Fruit fly (Drosophila melanogaster) whole organism, embryonic: ENCODE measurements around the gene Mec2.

Experiments
- Abd-B ChIP-seq: fragments of 200-800 bp; sonication (Bioruptor generic); optimal IDR thresholded peaks from 2 replicates; lab custom pipeline; 2018; ENCODE audit warnings: missing biosample characterization, mild to moderate bottlenecking, missing genetic modification characterization, moderate library complexity
- CG10267 ChIP-seq: fragments of 200-800 bp; sonication (Bioruptor generic); optimal IDR thresholded peaks from 2 replicates; lab custom pipeline; 2018; ENCODE audit warnings: missing biosample characterization, mild to moderate bottlenecking, missing genetic modification characterization, moderate library complexity
- CG10543 ChIP-seq: fragments of 200-800 bp; sonication (Bioruptor generic); optimal IDR thresholded peaks from 3 replicates; lab custom pipeline; 2017; ENCODE audit warnings: missing biosample characterization, mild to moderate bottlenecking, missing genetic modification characterization, moderate library complexity
- CG1529 ChIP-seq: fragments of 200-800 bp; sonication (Bioruptor generic); optimal IDR thresholded peaks from 3 replicates; lab custom pipeline; 2018; ENCODE audit warnings: missing biosample characterization, missing genetic modification characterization
- CG15479 ChIP-seq: fragments of 200-800 bp; sonication (Bioruptor generic); optimal IDR thresholded peaks from 3 replicates; lab custom pipeline; 2019; ENCODE audit warnings: missing biosample characterization, mild to moderate bottlenecking, missing genetic modification characterization, moderate library complexity
- CG17361 ChIP-seq: fragments of 200-800 bp; sonication (Bioruptor generic); IDR thresholded peaks from 3 replicates; pipeline ENCODE4 v1.3.6; 2022; ENCODE audit warnings: missing biosample characterization, missing genetic modification characterization
- CG1792 ChIP-seq: fragments of 200-800 bp; sonication (Bioruptor generic); optimal IDR thresholded peaks from 2 replicates; lab custom pipeline; 2016; ENCODE audit warnings: missing biosample characterization, missing genetic modification characterization
- CG31441 ChIP-seq: fragments of 200-800 bp; sonication (Bioruptor generic); IDR thresholded peaks from 2 replicates; pipeline ENCODE4 v1.3.6; 2022; ENCODE audit warnings: missing biosample characterization, missing genetic modification characterization
- CG42726 ChIP-seq: fragments of 200-800 bp; sonication (Bioruptor generic); IDR thresholded peaks from 2 replicates; pipeline ENCODE4 v1.3.6; 2022; ENCODE audit warnings: missing biosample characterization, missing genetic modification characterization; ENCODE audit not compliant: partially characterized antibody
- CG4617 ChIP-seq: fragments of 200-800 bp; sonication (Bioruptor generic); optimal IDR thresholded peaks from 3 replicates; lab custom pipeline; 2016; ENCODE audit warnings: missing biosample characterization, missing genetic modification characterization, borderline replicate concordance
- CG6689 ChIP-seq: fragments of 200-800 bp; sonication (Bioruptor generic); IDR thresholded peaks from 2 replicates; pipeline ENCODE4 v1.3.6; 2022; ENCODE audit warnings: missing biosample characterization, missing genetic modification characterization
- CG7963 ChIP-seq: fragments of 200-800 bp; sonication (Bioruptor generic); IDR thresholded peaks from 3 replicates; pipeline ENCODE4 v1.3.6; 2022; ENCODE audit warnings: missing biosample characterization, missing genetic modification characterization; ENCODE audit not compliant: partially characterized antibody
- CG8944 ChIP-seq: fragments of 200-800 bp; sonication (Bioruptor generic); optimal IDR thresholded peaks from 3 replicates; lab custom pipeline; 2016; ENCODE audit warnings: missing biosample characterization, missing genetic modification characterization
- CG9727 ChIP-seq: fragments of 200-800 bp; sonication (Bioruptor generic); optimal IDR thresholded peaks from 3 replicates; lab custom pipeline; 2017; ENCODE audit warnings: missing biosample characterization, mild to moderate bottlenecking, missing genetic modification characterization
- CG9876 ChIP-seq: fragments of 200-800 bp; sonication (Bioruptor generic); optimal IDR thresholded peaks from 2 replicates; lab custom pipeline; 2016; ENCODE audit warnings: missing biosample characterization, missing genetic modification characterization
- D19A ChIP-seq: fragments of 200-800 bp; optimal IDR thresholded peaks from 3 replicates; lab custom pipeline; 2019; ENCODE audit warnings: missing biosample characterization, mild to moderate bottlenecking, missing genetic modification characterization, moderate library complexity
- D19B ChIP-seq: fragments of 200-800 bp; sonication (Bioruptor generic); optimal IDR thresholded peaks from 2 replicates; lab custom pipeline; 2017; ENCODE audit warnings: missing biosample characterization, mild to moderate bottlenecking, missing genetic modification characterization
- Dfd ChIP-seq, 2 experiments: fragments of >200 bp; optimal IDR thresholded peaks; 2 replicates each; lab custom pipeline; 2017; ENCODE audit warnings: missing biosample characterization in 2 of 2, missing genetic modification characterization in 2 of 2
- Dip3 ChIP-seq: fragments of 200-800 bp; sonication (Bioruptor generic); optimal IDR thresholded peaks from 3 replicates; lab custom pipeline; 2016; ENCODE audit warnings: missing biosample characterization, missing genetic modification characterization
- E2f1 ChIP-seq: fragments of 200-800 bp; sonication (Bioruptor generic); IDR thresholded peaks from 2 replicates; pipeline ENCODE4 v1.3.6; 2022; ENCODE audit warnings: missing biosample characterization, missing genetic modification characterization
- HHEX ChIP-seq: fragments of 200-800 bp; sonication (Bioruptor generic); optimal IDR thresholded peaks from 3 replicates; lab custom pipeline; 2017; ENCODE audit warnings: missing biosample characterization, mild to moderate bottlenecking, missing genetic modification characterization, missing genetic modification reagents
- Med ChIP-seq: fragments of 200-800 bp; sonication (Bioruptor generic); peaks from one replicate; lab custom pipeline; 2016; ENCODE audit warnings: missing biosample characterization, missing genetic modification characterization, mild to moderate bottlenecking, inconsistent platforms, moderate library complexity
- Optix ChIP-seq: fragments of 200-800 bp; sonication (Bioruptor generic); IDR thresholded peaks from 3 replicates; pipeline ENCODE4 v1.3.6; 2022; ENCODE audit warnings: missing biosample characterization, missing genetic modification characterization
- Side ChIP-seq: fragments of 200-800 bp; sonication (Bioruptor generic); optimal IDR thresholded peaks from 2 replicates; lab custom pipeline; 2016; ENCODE audit warnings: missing biosample characterization, missing genetic modification characterization
- Ssrp ChIP-seq: fragments of 200-800 bp; sonication (Bioruptor generic); optimal IDR thresholded peaks from 2 replicates; lab custom pipeline; 2018; ENCODE audit warnings: missing biosample characterization, mild to moderate bottlenecking, missing genetic modification characterization, moderate library complexity
- TFAM ChIP-seq: fragments of 200-800 bp; sonication (Bioruptor generic); optimal IDR thresholded peaks from 2 replicates; lab custom pipeline; 2017; ENCODE audit warnings: missing biosample characterization, missing genetic modification characterization, inconsistent platforms
- Trl ChIP-seq, 3 experiments: fragments of >200 bp in 2 of 3; fragments of 200-800 bp in 1 of 3; sonication (Bioruptor generic) in 1 of 3; optimal IDR thresholded peaks; 2 replicates in 1 of 3; 3 replicates in 2 of 3; lab custom pipeline; 2016 to 2017; ENCODE audit warnings: missing biosample characterization in 1 of 3, missing genetic modification characterization in 1 of 3
- Xbp1 ChIP-seq: fragments of 200-800 bp; sonication (Bioruptor generic); optimal IDR thresholded peaks from 3 replicates; lab custom pipeline; 2016; ENCODE audit warnings: missing biosample characterization, mild to moderate bottlenecking, missing genetic modification characterization
- al ChIP-seq: fragments of 200-800 bp; sonication (Bioruptor generic); IDR thresholded peaks from 2 replicates; pipeline ENCODE4 v1.3.6; 2022; ENCODE audit warnings: missing biosample characterization, missing genetic modification characterization
- ato ChIP-seq: fragments of 200-800 bp; sonication (Bioruptor generic); IDR thresholded peaks from 2 replicates; pipeline ENCODE4 v1.3.6; 2022; ENCODE audit warnings: missing biosample characterization, missing genetic modification characterization; ENCODE audit not compliant: partially characterized antibody
- btn ChIP-seq: fragments of 200-800 bp; sonication (Bioruptor generic); optimal IDR thresholded peaks from 2 replicates; lab custom pipeline; 2016; ENCODE audit warnings: missing biosample characterization, missing genetic modification characterization
- cg ChIP-seq: fragments of 200-800 bp; sonication (Bioruptor generic); optimal IDR thresholded peaks from 3 replicates; lab custom pipeline; 2019; ENCODE audit warnings: missing biosample characterization, mild to moderate bottlenecking, missing genetic modification characterization, moderate library complexity
- chif ChIP-seq, 2 experiments: fragments of 200-800 bp; sonication (Bioruptor generic); optimal IDR thresholded peaks; 3 replicates each; lab custom pipeline; 2016; ENCODE audit warnings: missing biosample characterization in 2 of 2, missing genetic modification characterization in 2 of 2
- dm ChIP-seq: fragments of 200-800 bp; sonication (Bioruptor generic); optimal IDR thresholded peaks from 3 replicates; lab custom pipeline; 2016; ENCODE audit warnings: missing biosample characterization, missing genetic modification characterization
- dmrt99B ChIP-seq: fragments of 200-800 bp; sonication (Bioruptor generic); optimal IDR thresholded peaks from 2 replicates; lab custom pipeline; 2018; ENCODE audit warnings: missing biosample characterization, mild to moderate bottlenecking, missing genetic modification characterization, moderate library complexity
- dpn ChIP-seq, 2 experiments: fragments of 200-800 bp; sonication (Bioruptor generic); optimal IDR thresholded peaks; 3 replicates each; lab custom pipeline; 2016; ENCODE audit warnings: missing biosample characterization in 2 of 2, missing genetic modification characterization in 2 of 2
- fru ChIP-seq: fragments of >200 bp; optimal IDR thresholded peaks from 2 replicates; lab custom pipeline; 2017
- gem ChIP-seq: fragments of 200-800 bp; sonication (Bioruptor generic); optimal IDR thresholded peaks from 2 replicates; lab custom pipeline; 2019; ENCODE audit warnings: missing biosample characterization, mild to moderate bottlenecking, missing genetic modification characterization, moderate library complexity
- gsb-n ChIP-seq: fragments of 200-800 bp; sonication (Bioruptor generic); optimal IDR thresholded peaks from 3 replicates; lab custom pipeline; 2018; ENCODE audit warnings: missing biosample characterization, mild to moderate bottlenecking, missing genetic modification characterization
- hb ChIP-seq: fragments of 200-800 bp; sonication (Bioruptor generic); IDR thresholded peaks from 3 replicates; pipeline ENCODE4 v1.3.6; 2022; ENCODE audit warnings: missing biosample characterization, missing genetic modification characterization; ENCODE audit not compliant: partially characterized antibody
- mld ChIP-seq: fragments of 200-800 bp; sonication (Bioruptor generic); IDR thresholded peaks from 3 replicates; pipeline ENCODE4 v1.3.6; 2022; ENCODE audit warnings: missing biosample characterization, missing genetic modification characterization; ENCODE audit not compliant: partially characterized antibody
- onecut ChIP-seq: fragments of 200-800 bp; sonication (Bioruptor generic); IDR thresholded peaks from 2 replicates; pipeline ENCODE4 v1.3.6; 2022; ENCODE audit warnings: missing biosample characterization, missing genetic modification characterization
- org-1 ChIP-seq: fragments of 200-800 bp; sonication (Bioruptor generic); optimal IDR thresholded peaks from 2 replicates; lab custom pipeline; 2017; ENCODE audit warnings: missing biosample characterization, missing genetic modification characterization
- pan ChIP-seq, 4 experiments: fragments of >200 bp in 3 of 4; fragments of 200-800 bp in 1 of 4; sonication (Bioruptor generic) in 1 of 4; optimal IDR thresholded peaks in 3 of 4; IDR thresholded peaks in 1 of 4; 2 replicates each; pipeline versions ENCODE4 v1.3.6 to Lab custom; 2017 to 2022; ENCODE audit warnings: missing biosample characterization in 2 of 4, missing genetic modification characterization in 2 of 4, mixed read lengths in 1 of 4
- pb ChIP-seq: fragments of 200-800 bp; sonication (Bioruptor generic); optimal IDR thresholded peaks from 3 replicates; lab custom pipeline; 2016; ENCODE audit warnings: missing biosample characterization, missing genetic modification characterization
- pfk ChIP-seq: fragments of 200-800 bp; sonication (Bioruptor generic); optimal IDR thresholded peaks from 2 replicates; lab custom pipeline; 2018; ENCODE audit warnings: missing biosample characterization, mild to moderate bottlenecking, missing genetic modification characterization, moderate library complexity
- row ChIP-seq: fragments of 200-800 bp; sonication (Bioruptor generic); IDR thresholded peaks from 3 replicates; pipeline ENCODE4 v1.3.6; 2022; ENCODE audit warnings: missing biosample characterization, missing genetic modification characterization
- salm ChIP-seq: fragments of 200-800 bp; sonication (Bioruptor generic); optimal IDR thresholded peaks from 2 replicates; lab custom pipeline; 2018; ENCODE audit warnings: missing biosample characterization, mild to moderate bottlenecking, missing genetic modification characterization
- so ChIP-seq: fragments of 200-800 bp; sonication (Bioruptor generic); IDR thresholded peaks from 3 replicates; pipeline ENCODE4 v1.3.6; 2022; ENCODE audit warnings: missing biosample characterization, missing genetic modification characterization
- sqz ChIP-seq: fragments of 200-800 bp; sonication (Bioruptor generic); optimal IDR thresholded peaks from 3 replicates; lab custom pipeline; 2018; ENCODE audit warnings: missing biosample characterization, mild to moderate bottlenecking, missing genetic modification characterization
- tna ChIP-seq: fragments of 200-800 bp; sonication (Bioruptor generic); IDR thresholded peaks from 2 replicates; pipeline ENCODE4 v1.3.6; 2022; ENCODE audit warnings: missing biosample characterization, missing genetic modification characterization; ENCODE audit not compliant: partially characterized antibody

Gene Mec2

dm6 chrX:19183121-19183520, 4.7 kb upstream of the Mec2 start, which contains the start of gene CG33253 (continued):
- TF ChIP-seq CG7963 (GFP tag; lab: Robert Waterston, UW): no peak
- TF ChIP-seq E2f1 (GFP tag; lab: Robert Waterston, UW): no peak
- TF ChIP-seq Xbp1 (GFP tag; lab: Kevin White, UChicago): no peak
- peak; percentile 63 for TF ChIP-seq Med (GFP tag; lab: Kevin White, UChicago)
- TF ChIP-seq HHEX: no peak
- no peak for TF ChIP-seq CG9727 (GFP tag; lab: Kevin White, UChicago)
- TF ChIP-seq sqz (GFP tag; lab: Kevin White, UChicago): no peak
- TF ChIP-seq Ssrp (tag; lab: Kevin White, UChicago): no peak
- TF ChIP-seq dpn (GFP tag; optimal IDR thresholded peaks at IDR 0.05; lab: Kevin White, UChicago): no peak
- 0 out of 3 replicates have a peak, but pooled peaks have one; percentile 37 for TF ChIP-seq row (GFP tag; lab: Robert Waterston, UW)
- no peak for TF ChIP-seq Dip3 (GFP tag; lab: Kevin White, UChicago)
- no peak for TF ChIP-seq CG9876 (GFP tag; lab: Kevin White, UChicago)
- no peak for TF ChIP-seq CG6689
- TF ChIP-seq CG1529 (GFP tag; lab: Kevin White, UChicago): no peak
- no peak for TF ChIP-seq chif (GFP tag; optimal IDR thresholded peaks at IDR 0.05; lab: Kevin White, UChicago)
- no peak for TF ChIP-seq dmrt99B (tag; lab: Kevin White, UChicago)
- no peak for TF ChIP-seq Side
- no peak for TF ChIP-seq pfk (GFP tag; lab: Kevin White, UChicago)
- peak in 1 of 2 experiments; percentile 33 for TF ChIP-seq pan (optimal IDR thresholded peaks at IDR 0.05; lab: Kevin White, UChicago)
- peak in 1 of 2 experiments; percentile 9 for TF ChIP-seq pan (GFP tag; optimal IDR thresholded peaks at IDR 0.05 in 1 of 2, IDR thresholded peaks at IDR 0.05 in 1 of 2)
- TF ChIP-seq cg: no peak
- peak; percentile 45; the same call in 1 of the 3 replicates for TF ChIP-seq CG17361 (GFP tag; lab: Robert Waterston, UW)
- TF ChIP-seq D19B: peak; percentile 27
- TF ChIP-seq ato (GFP tag; lab: Robert Waterston, UW): no peak
- no peak for TF ChIP-seq CG4617
- no peak for TF ChIP-seq tna (GFP tag; lab: Robert Waterston, UW)
- TF ChIP-seq gsb-n (tag; lab: Kevin White, UChicago): no peak
- no peak for TF ChIP-seq CG8944
- TF ChIP-seq salm: no peak
- TF ChIP-seq btn (GFP tag; lab: Kevin White, UChicago): no peak
- TF ChIP-seq CG31441 (GFP tag; lab: Robert Waterston, UW): no peak
- no peak for TF ChIP-seq dm (GFP tag; lab: Kevin White, UChicago)
- TF ChIP-seq CG42726 (GFP tag; lab: Robert Waterston, UW): no peak
- no peak for TF ChIP-seq CG15479 (GFP tag; lab: Kevin White, UChicago)
- no peak for TF ChIP-seq TFAM (GFP tag; lab: Kevin White, UChicago)
- TF ChIP-seq gem (tag; lab: Kevin White, UChicago): peak; percentile 17
- TF ChIP-seq, all 482 proteins: peak for 12

- TF ChIP-seq CG1792 (GFP tag; lab: Kevin White, UChicago) (no peak), org-1 (no peak), CG10267 (no peak), Optix (no peak), Dfd (GFP tag; optimal IDR thresholded peaks at IDR 0.05; lab: Kevin White, UChicago) (no peak), so (GFP tag; lab: Robert Waterston, UW) (no peak), Trl (optimal IDR thresholded peaks at IDR 0.05; lab: Kevin White, UChicago) (no peak), Trl (GFP tag; optimal IDR thresholded peaks at IDR 0.05; lab: Kevin White, UChicago) (no peak), fru (no peak), CG10543 (GFP tag; lab: Kevin White, UChicago) (no peak), hb (no peak), salm (no peak), al (GFP tag; lab: Robert Waterston, UW) (no peak), mld (GFP tag; lab: Robert Waterston, UW) (0 out of 3 replicates have a peak, but pooled peaks have one; percentile 27), onecut (GFP tag; lab: Robert Waterston, UW) (no peak), D19A (tag; lab: Kevin White, UChicago) (no peak), Abd-B (GFP tag; lab: Kevin White, UChicago) (peak; percentile 33), pb (no peak)
Observed at dm6 chrX:19189903-19190302, 2.1 kb downstream of the Mec2 start, which contains the start of gene HP1D3csd. Gene HP1D3csd, plus strand, starts transcription at chrX:19190214.
